Worm (Caenorhabditis elegans): ENCODE results near the gene F22B3.7.
"Not testable (repeated sequence)": the region's sequence is repeated elsewhere in the genome, so short reads cannot be mapped to it uniquely, and the experiment has no call there.

F22B3.7 gene

ce11 chrIV:11438255-11438654 is 16.7 kb upstream of the F22B3.7 start:
- TF ChIP-seq med-1 (GFP tag; optimal IDR thresholded peaks at IDR 0.05; ENCODE audit: insufficient read depth) (no peak), tab-1 (GFP tag; IDR thresholded peaks at IDR 0.05) (no peak), klf-2 (GFP tag; conservative IDR thresholded peaks at IDR 0.05) (no peak), cog-1 (tag; optimal IDR thresholded peaks at IDR 0.05) (no peak), ztf-23 (GFP tag; IDR thresholded peaks at IDR 0.05) (no peak), ref-1 (GFP tag; conservative IDR thresholded peaks at IDR 0.05) (no peak)

DNA sequence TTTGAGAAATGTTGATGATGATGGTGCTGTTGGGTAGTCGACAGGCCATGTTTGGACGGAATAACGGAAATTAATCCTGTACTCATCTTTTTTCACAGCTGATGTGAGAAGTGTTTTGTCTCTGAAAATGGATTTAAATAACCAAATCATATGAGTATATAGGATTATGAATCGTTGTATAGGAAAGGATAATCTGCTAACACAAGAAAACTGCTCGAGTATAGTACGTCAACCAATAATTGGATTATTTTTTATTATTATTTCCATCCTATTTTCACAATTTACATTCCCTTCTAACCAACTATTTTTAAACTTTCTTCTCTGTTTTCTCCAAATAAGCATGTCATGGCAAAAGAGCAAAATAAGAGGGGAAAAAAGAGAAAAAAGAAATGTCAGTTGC is 14.2 kb upstream of the F22B3.7 start:
- TF ChIP-seq med-1 (GFP tag; optimal IDR thresholded peaks at IDR 0.05; ENCODE audit: insufficient read depth) (no peak), cog-1 (tag; optimal IDR thresholded peaks at IDR 0.05) (no peak), ref-1 (GFP tag; conservative IDR thresholded peaks at IDR 0.05) (no peak), klf-2 (GFP tag; conservative IDR thresholded peaks at IDR 0.05) (no peak), tab-1 (GFP tag; IDR thresholded peaks at IDR 0.05) (no peak), ztf-23 (GFP tag; IDR thresholded peaks at IDR 0.05) (no peak), flt-1 (GFP tag; IDR thresholded peaks at IDR 0.05) (no peak), ztf-29 (GFP tag; IDR thresholded peaks at IDR 0.05) (no peak), T22C8.4 (GFP tag; IDR thresholded peaks at IDR 0.05) (no peak)

DNA sequence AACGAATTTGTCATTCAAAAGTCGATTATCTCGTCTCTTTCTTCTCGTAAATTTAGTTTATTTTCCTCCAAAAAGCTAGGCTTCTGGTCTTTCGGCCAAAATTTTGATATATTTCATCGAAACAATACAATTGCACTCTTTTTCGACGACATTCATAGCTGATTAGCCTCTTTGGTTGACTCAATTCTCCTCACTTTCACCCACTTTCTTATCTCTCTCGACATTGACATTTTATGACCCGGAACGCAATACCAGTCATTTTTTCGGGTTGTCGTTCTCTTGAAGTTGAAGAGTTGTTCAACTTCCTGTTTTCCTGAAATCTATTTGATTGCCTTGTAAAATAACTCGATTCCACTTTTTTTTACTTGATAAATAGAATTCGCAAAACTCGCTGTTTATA is 13.0 kb upstream of the F22B3.7 start:
- TF ChIP-seq klf-2 (GFP tag; conservative IDR thresholded peaks at IDR 0.05), result no peak
- TF ChIP-seq flt-1 (GFP tag; IDR thresholded peaks at IDR 0.05), result no peak
- TF ChIP-seq T22C8.4 (GFP tag; IDR thresholded peaks at IDR 0.05), result no peak
- TF ChIP-seq ref-1 (GFP tag; conservative IDR thresholded peaks at IDR 0.05), result no peak
- no peak for TF ChIP-seq ztf-29 (GFP tag; IDR thresholded peaks at IDR 0.05)
- TF ChIP-seq ztf-23 (GFP tag; IDR thresholded peaks at IDR 0.05), result no peak
- no peak for TF ChIP-seq med-1 (GFP tag; optimal IDR thresholded peaks at IDR 0.05; ENCODE audit: insufficient read depth)
- TF ChIP-seq cog-1 (tag; optimal IDR thresholded peaks at IDR 0.05), result no peak
- no peak for TF ChIP-seq tab-1 (GFP tag; IDR thresholded peaks at IDR 0.05)

DNA sequence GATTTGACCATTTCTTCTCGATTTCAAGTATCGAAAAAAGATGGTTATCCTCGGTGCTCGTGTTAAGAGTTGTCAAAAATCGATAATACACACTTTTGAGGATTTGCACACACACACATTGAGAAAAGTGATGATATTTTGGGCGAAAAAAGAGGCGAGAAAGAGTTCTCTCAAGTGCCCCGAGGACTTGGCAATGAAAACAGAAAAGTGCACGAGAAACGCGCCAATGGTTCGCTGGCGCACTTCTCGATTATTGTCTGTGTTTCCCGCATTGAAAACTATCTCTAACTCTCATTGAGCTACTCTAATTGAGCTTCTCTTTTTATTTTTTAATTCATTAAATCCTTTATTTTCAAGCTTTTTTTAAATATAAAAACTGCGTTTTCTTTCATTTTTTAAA is 12.1 kb upstream of the F22B3.7 start:
- TF ChIP-seq flt-1 (GFP tag; IDR thresholded peaks at IDR 0.05), result no peak
- no peak for TF ChIP-seq cog-1 (tag; optimal IDR thresholded peaks at IDR 0.05)
- no peak for TF ChIP-seq med-1 (GFP tag; optimal IDR thresholded peaks at IDR 0.05; ENCODE audit: insufficient read depth)
- no peak for TF ChIP-seq ref-1 (GFP tag; conservative IDR thresholded peaks at IDR 0.05)
- TF ChIP-seq tab-1 (GFP tag; IDR thresholded peaks at IDR 0.05), result no peak
- TF ChIP-seq ztf-23 (GFP tag; IDR thresholded peaks at IDR 0.05), result no peak
- TF ChIP-seq ztf-29 (GFP tag; IDR thresholded peaks at IDR 0.05), result no peak
- no peak for TF ChIP-seq T22C8.4 (GFP tag; IDR thresholded peaks at IDR 0.05)

- TF ChIP-seq ztf-29 (GFP tag; IDR thresholded peaks at IDR 0.05) (no peak), tab-1 (GFP tag; IDR thresholded peaks at IDR 0.05) (no peak), med-1 (GFP tag; optimal IDR thresholded peaks at IDR 0.05; ENCODE audit: insufficient read depth) (no peak), ztf-23 (GFP tag; IDR thresholded peaks at IDR 0.05) (no peak), flt-1 (GFP tag; IDR thresholded peaks at IDR 0.05) (no peak)
Observed at ce11 chrIV:11431448-11431847, 9.9 kb upstream of the F22B3.7 start.

DNA sequence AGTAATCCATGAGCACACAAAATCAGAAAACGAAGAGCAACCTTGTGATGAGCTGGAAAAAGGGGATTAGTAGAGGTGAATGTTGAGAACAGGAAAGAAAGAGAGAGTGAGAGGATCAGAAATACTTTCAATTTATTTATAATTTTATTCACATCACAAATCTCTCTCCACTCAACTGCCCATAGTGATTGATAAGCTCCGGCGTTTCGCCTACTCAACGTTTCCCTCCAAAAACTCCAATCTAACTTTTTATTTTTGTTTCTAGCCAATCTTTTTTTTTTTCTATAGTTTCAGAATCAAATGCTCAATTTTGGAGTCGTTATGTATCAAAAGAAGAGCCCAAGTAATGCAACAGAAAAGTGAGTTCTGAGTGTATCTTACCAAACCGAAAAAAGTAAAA is 3.8 kb upstream of the F22B3.7 start, which contains the start of gene kin-4:
Gene kin-4 (plus strand): TSS at position 301 of the 400 bp plus-strand sequence.
- TF ChIP-seq klf-2 (GFP tag; conservative IDR thresholded peaks at IDR 0.05), result no peak

DNA sequence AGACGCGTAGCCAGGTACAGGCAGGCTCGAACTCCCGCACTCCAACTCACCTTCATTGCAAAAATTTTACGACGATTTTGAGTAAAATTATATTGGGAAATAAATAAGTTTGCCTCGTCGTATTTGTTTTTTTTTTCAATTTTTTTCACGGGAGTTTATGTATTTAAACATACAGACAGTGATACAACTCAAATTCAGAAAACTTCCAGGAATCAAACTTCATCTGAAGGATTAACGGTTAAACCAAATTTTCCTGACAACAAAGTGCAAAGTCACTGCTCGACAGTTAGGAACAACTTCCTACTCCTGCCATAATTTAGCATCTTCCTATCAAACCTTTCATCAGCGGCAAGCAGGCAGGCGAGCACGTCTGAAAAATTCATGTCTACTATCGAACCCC is 3.2 kb upstream of the F22B3.7 start, which contains the start of gene F22B3.8:
Gene F22B3.8 (minus strand): TSS at position 101 of the 400 bp plus-strand sequence.
- no peak for TF ChIP-seq T22C8.4 (GFP tag; IDR thresholded peaks at IDR 0.05)
- no peak for TF ChIP-seq klf-2 (GFP tag; conservative IDR thresholded peaks at IDR 0.05)
- TF ChIP-seq flt-1 (GFP tag; IDR thresholded peaks at IDR 0.05), result no peak
- TF ChIP-seq ztf-29 (GFP tag; IDR thresholded peaks at IDR 0.05), result no peak
- TF ChIP-seq cog-1 (tag; optimal IDR thresholded peaks at IDR 0.05), result no peak
- TF ChIP-seq ztf-23 (GFP tag; IDR thresholded peaks at IDR 0.05), result no peak
- no peak for TF ChIP-seq med-1 (GFP tag; optimal IDR thresholded peaks at IDR 0.05; ENCODE audit: insufficient read depth)
- no peak for TF ChIP-seq tab-1 (GFP tag; IDR thresholded peaks at IDR 0.05)
- TF ChIP-seq ref-1 (GFP tag; conservative IDR thresholded peaks at IDR 0.05), result no peak

DNA sequence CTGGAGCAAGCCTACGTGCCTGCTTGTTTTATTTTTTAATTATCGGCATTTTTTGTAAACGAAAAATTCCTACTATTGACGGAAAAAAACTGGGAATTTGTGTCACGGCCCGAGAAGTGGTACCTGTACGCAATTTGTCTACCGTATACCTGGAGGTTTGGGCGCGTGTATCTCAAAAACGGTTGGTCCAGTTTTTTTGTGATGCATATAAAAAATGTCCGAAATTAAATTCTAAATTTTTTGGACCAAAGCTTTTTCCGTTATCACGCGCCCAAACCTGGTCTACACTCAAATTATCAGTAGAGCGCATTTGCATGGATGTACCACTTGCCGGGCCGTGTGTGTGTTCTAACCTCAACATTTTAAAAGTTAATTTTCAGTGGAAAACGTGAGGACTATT is 4.9 kb downstream of the F22B3.7 start, which contains the start of gene F22B3.5:
Gene F22B3.5 (minus strand): TSS at position 101 of the 400 bp plus-strand sequence.
- not testable (repeated sequence) for TF ChIP-seq cog-1 (tag; optimal IDR thresholded peaks at IDR 0.05); klf-2 (GFP tag; conservative IDR thresholded peaks at IDR 0.05); flt-1 (GFP tag; IDR thresholded peaks at IDR 0.05)

- TF ChIP-seq cog-1 (tag; optimal IDR thresholded peaks at IDR 0.05) (no peak), ztf-23 (GFP tag; IDR thresholded peaks at IDR 0.05) (no peak), flt-1 (GFP tag; IDR thresholded peaks at IDR 0.05) (no peak), ztf-29 (GFP tag; IDR thresholded peaks at IDR 0.05) (no peak), ref-1 (GFP tag; conservative IDR thresholded peaks at IDR 0.05) (no peak), med-1 (GFP tag; optimal IDR thresholded peaks at IDR 0.05; ENCODE audit: insufficient read depth) (no peak), T22C8.4 (GFP tag; IDR thresholded peaks at IDR 0.05) (no peak), klf-2 (GFP tag; conservative IDR thresholded peaks at IDR 0.05) (no peak)
Observed at ce11 chrIV:11414920-11415319, 6.7 kb downstream of the F22B3.7 start, which contains the start of gene F22B3.10. TSS of gene F22B3.10 (minus strand) at chrIV:11415020.

- no peak for TF ChIP-seq flt-1 (GFP tag; IDR thresholded peaks at IDR 0.05)
- no peak for TF ChIP-seq ref-1 (GFP tag; conservative IDR thresholded peaks at IDR 0.05)
- no peak for TF ChIP-seq tab-1 (GFP tag; IDR thresholded peaks at IDR 0.05)
- TF ChIP-seq ztf-23 (GFP tag; IDR thresholded peaks at IDR 0.05), result no peak
- no peak for TF ChIP-seq med-1 (GFP tag; optimal IDR thresholded peaks at IDR 0.05; ENCODE audit: insufficient read depth)
- no peak for TF ChIP-seq T22C8.4 (GFP tag; IDR thresholded peaks at IDR 0.05)
- no peak for TF ChIP-seq klf-2 (GFP tag; conservative IDR thresholded peaks at IDR 0.05)
- no peak for TF ChIP-seq cog-1 (tag; optimal IDR thresholded peaks at IDR 0.05)
- TF ChIP-seq ztf-29 (GFP tag; IDR thresholded peaks at IDR 0.05), result no peak
Observed at ce11 chrIV:11410084-11410483, 11.5 kb downstream of the F22B3.7 start, which contains the start of gene gfat-2. TSS of gene gfat-2 (plus strand) at chrIV:11410228.
